Worm (Caenorhabditis elegans) whole organism, midembryonic: ENCODE data around the gene utx-1.

ENCODE experiments used
- T22C8.4 ChIP-seq: fragments of 200-800 bp; sonication (Bioruptor generic); IDR thresholded peaks from 2 replicates; pipeline ENCODE4 v1.3.6; 2022; ENCODE audit warnings: missing genetic modification characterization, missing compliant biosample characterization
- cog-1 ChIP-seq: sonication (generic microtip); optimal IDR thresholded peaks from 2 replicates; lab custom pipeline; 2016; ENCODE audit warnings: missing genetic modification characterization, missing compliant biosample characterization
- flt-1 ChIP-seq: fragments of 200-800 bp; sonication (Bioruptor generic); IDR thresholded peaks from 2 replicates; pipeline ENCODE4 v1.3.6; 2022; ENCODE audit warnings: missing genetic modification characterization, missing compliant biosample characterization
- med-1 ChIP-seq: sonication (generic microtip); optimal IDR thresholded peaks from 2 replicates; lab custom pipeline; 2017; ENCODE audit warnings: missing genetic modification characterization, mild to moderate bottlenecking, missing compliant biosample characterization, antibody characterized with exemption, missing genetic modification reagents; ENCODE audit not compliant: insufficient read depth
- ref-1 ChIP-seq: fragments of 200-800 bp; sonication (Bioruptor generic); conservative IDR thresholded peaks from 2 replicates; pipeline ENCODE4 v1.3.6; 2022; ENCODE audit warnings: missing genetic modification reagents, missing genetic modification characterization, missing compliant biosample characterization
- tab-1 ChIP-seq: fragments of 200-800 bp; sonication (Bioruptor generic); IDR thresholded peaks from 2 replicates; pipeline ENCODE4 v1.3.6; 2022; ENCODE audit warnings: missing genetic modification characterization, missing compliant biosample characterization
- ztf-23 ChIP-seq: fragments of 200-800 bp; sonication (Bioruptor generic); IDR thresholded peaks from 2 replicates; pipeline ENCODE4 v1.3.6; 2022; ENCODE audit warnings: missing genetic modification reagents, missing genetic modification characterization, missing compliant biosample characterization
- ztf-29 ChIP-seq: fragments of 200-800 bp; sonication (Bioruptor generic); IDR thresholded peaks from 2 replicates; pipeline ENCODE4 v1.3.6; 2022; ENCODE audit warnings: missing genetic modification reagents, missing genetic modification characterization, missing compliant biosample characterization

- TF ChIP-seq cog-1 (tag; lab: Kevin White, UChicago) (no peak), ref-1 (GFP tag; lab: Robert Waterston, UW) (no peak), tab-1 (no peak), T22C8.4 (GFP tag; lab: Robert Waterston, UW) (no peak), ztf-29 (GFP tag; lab: Robert Waterston, UW) (no peak), ztf-23 (GFP tag; lab: Robert Waterston, UW) (no peak), flt-1 (GFP tag; lab: Robert Waterston, UW) (no peak), med-1 (GFP tag; lab: Kevin White, UChicago) (no peak)
Observed at ce11 chrX:8507576-8507975, 49.4 kb upstream of the utx-1 start, which contains the start of gene H03E18.1.
